Fruit fly (Drosophila melanogaster): Measurements from ENCODE around the gene dgt6.

DNA sequence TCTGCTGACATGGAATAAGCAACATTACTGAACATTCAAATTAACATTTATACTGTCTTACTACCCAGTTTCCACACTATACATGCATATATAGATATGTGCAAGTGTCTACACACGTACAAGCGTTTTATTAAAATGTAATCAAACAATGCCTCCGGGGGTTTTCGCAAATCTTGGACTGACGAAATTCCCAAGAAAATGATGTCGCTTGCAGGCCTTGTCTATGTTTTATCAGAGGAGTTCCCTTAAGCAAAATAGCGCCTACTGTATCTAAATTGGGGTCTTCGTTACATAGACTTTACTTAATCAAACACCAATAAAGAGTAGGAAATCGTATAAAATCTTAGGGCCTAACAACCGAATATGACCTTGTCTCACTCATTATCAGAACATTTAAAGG, 28.8 kb upstream of the dgt6 start:
- TF ChIP-seq CG8478 (optimal IDR thresholded peaks at IDR 0.05) (no peak), pan (optimal IDR thresholded peaks at IDR 0.05) (no peak), psq (optimal IDR thresholded peaks at IDR 0.05) (no peak)

All from whole organism.